Worm (Caenorhabditis elegans) whole organism, young adult: ENCODE data around the gene hlh-6.

Source experiments
- F57C9.4 ChIP-seq: sonication (generic microtip); optimal IDR thresholded peaks from 2 replicates; lab custom pipeline; 2017; ENCODE audit warnings: mild to moderate bottlenecking, missing genetic modification characterization, missing compliant biosample characterization
- nfyb-1 ChIP-seq: fragments of 200-800 bp; sonication (Bioruptor generic); IDR thresholded peaks from 2 replicates; pipeline ENCODE4 v1.3.6; 2022; ENCODE audit warnings: missing genetic modification reagents, missing genetic modification characterization, missing compliant biosample characterization
- pbrm-1 ChIP-seq: fragments of 200-800 bp; sonication (Bioruptor generic); IDR thresholded peaks from 2 replicates; pipeline ENCODE4 v1.3.6; 2022; ENCODE audit warnings: missing genetic modification reagents, missing genetic modification characterization, missing compliant biosample characterization
- unc-62 ChIP-seq: fragments of 150-350 bp; optimal IDR thresholded peaks from 2 replicates; lab custom pipeline; 2014; ENCODE audit warnings: missing biosample characterization, missing genetic modification reagents, missing genetic modification characterization
- ztf-6 ChIP-seq: fragments of 200-800 bp; sonication (Bioruptor generic); IDR thresholded peaks from 2 replicates; pipeline ENCODE4 v1.3.6; 2022; ENCODE audit warnings: missing genetic modification reagents, missing genetic modification characterization, missing compliant biosample characterization

- no peak for TF ChIP-seq nfyb-1 (GFP tag; lab: Robert Waterston, UW)
- no peak for TF ChIP-seq ztf-6 (GFP tag; lab: Robert Waterston, UW)
- TF ChIP-seq unc-62 (GFP tag; lab: Kevin White, UChicago) = no peak
- TF ChIP-seq F57C9.4 (tag; lab: Kevin White, UChicago) = no peak
- no peak for TF ChIP-seq pbrm-1 (GFP tag; lab: Robert Waterston, UW)
Observed at ce11 chrII:9575670-9576069, 39.0 kb downstream of the hlh-6 start, which contains the start of gene exc-7.
